1 fruit fly cellular context compared by ENCODE assay signal in genomic region chr2L:10009800-10010658, dm6.
A peak's percentile ranks its signal among the peaks of the same experiment; 100 is the strongest.
TF ChIP-seq lines count a peak whose summit lies in the region.

No protein-coding gene starts in this region.

TF ChIP-seq in whole organism, embryonic, 481 proteins besides CTCF, POLR2A, EP300 and RAD21 (continued from another document and continues in another):
- TF ChIP-seq mirr (GFP tag; optimal IDR thresholded peaks at IDR 0.05; lab: Kevin White, UChicago) (peak; percentile 96), CG1024 (GFP tag; IDR thresholded peaks at IDR 0.05; lab: Robert Waterston, UW) (peak; percentile 91), Ets65A (GFP tag; lab: Kevin White, UChicago) (peak; percentile 100), lmd (GFP tag; IDR thresholded peaks at IDR 0.05; lab: Robert Waterston, UW) (peak; percentile 98), ttk (GFP tag; IDR thresholded peaks at IDR 0.05; lab: Robert Waterston, UW) (peak; percentile 96), Mad (GFP tag; optimal IDR thresholded peaks at IDR 0.05; lab: Kevin White, UChicago) (peak; percentile 95), fd3F (GFP tag; optimal IDR thresholded peaks at IDR 0.05; lab: Kevin White, UChicago) (peak; percentile 96), CG8944 (GFP tag; optimal IDR thresholded peaks at IDR 0.05; lab: Kevin White, UChicago) (peak; percentile 98), CG8924 (tag; optimal IDR thresholded peaks at IDR 0.05; lab: Kevin White, UChicago) (peak; percentile 96), HLH4C (GFP tag; IDR thresholded peaks at IDR 0.05; lab: Robert Waterston, UW; ENCODE audit: partially characterized antibody) (no peak), slou (GFP tag; optimal IDR thresholded peaks at IDR 0.05; lab: Kevin White, UChicago) (peak; percentile 94), gt (GFP tag; IDR thresholded peaks at IDR 0.05; lab: Robert Waterston, UW) (peak; percentile 90), CG6254 (GFP tag; optimal IDR thresholded peaks at IDR 0.05; lab: Kevin White, UChicago) (peak; percentile 79), Optix (GFP tag; IDR thresholded peaks at IDR 0.05; lab: Robert Waterston, UW) (peak; percentile 97), CG10979 (tag; optimal IDR thresholded peaks at IDR 0.05; lab: Kevin White, UChicago) (peak; percentile 95), Jarid2 (GFP tag; optimal IDR thresholded peaks at IDR 0.05; lab: Kevin White, UChicago) (peak; percentile 82), Fer3 (tag; optimal IDR thresholded peaks at IDR 0.05; lab: Kevin White, UChicago) (peak; percentile 97), lbe (GFP tag; optimal IDR thresholded peaks at IDR 0.05; lab: Kevin White, UChicago) (peak; percentile 98), CG7928 (GFP tag; optimal IDR thresholded peaks at IDR 0.05; lab: Kevin White, UChicago) (peak; percentile 77), Bteb2 (GFP tag; optimal IDR thresholded peaks at IDR 0.05; lab: Kevin White, UChicago) (peak; percentile 95), chinmo (GFP tag; IDR thresholded peaks at IDR 0.05; lab: Robert Waterston, UW; ENCODE audit: partially characterized antibody) (peak; percentile 92; the same call in 3 of the 4 replicates), fu2 (GFP tag; optimal IDR thresholded peaks at IDR 0.05; lab: Kevin White, UChicago) (peak; percentile 97), CG15269 (tag; optimal IDR thresholded peaks at IDR 0.05; lab: Kevin White, UChicago) (peak; percentile 97), CG10565 (GFP tag; optimal IDR thresholded peaks at IDR 0.05; lab: Kevin White, UChicago) (peak; percentile 89), row (GFP tag; IDR thresholded peaks at IDR 0.05; lab: Robert Waterston, UW) (peak; percentile 98), ase (GFP tag; IDR thresholded peaks at IDR 0.05; lab: Robert Waterston, UW) (peak; percentile 97), Dad (GFP tag; optimal IDR thresholded peaks at IDR 0.05; lab: Kevin White, UChicago) (peak; percentile 97), zen2 (GFP tag; IDR thresholded peaks at IDR 0.05; lab: Robert Waterston, UW; ENCODE audit: partially characterized antibody) (0 out of 3 replicates have a peak, but pooled peaks have one; percentile 49), CG7271 (tag; optimal IDR thresholded peaks at IDR 0.05; lab: Kevin White, UChicago) (peak; percentile 72), Oaz (GFP tag; IDR thresholded peaks at IDR 0.05; lab: Robert Waterston, UW) (peak; percentile 95), Ptx1 (GFP tag; IDR thresholded peaks at IDR 0.05; lab: Robert Waterston, UW) (peak; percentile 97), ssp (GFP tag; IDR thresholded peaks at IDR 0.05; lab: Robert Waterston, UW) (peak; percentile 90), insv (GFP tag; optimal IDR thresholded peaks at IDR 0.05; lab: Kevin White, UChicago) (peak; percentile 14 to 26), Hand (GFP tag; optimal IDR thresholded peaks at IDR 0.05; lab: Kevin White, UChicago) (peak; percentile 92), CG5245 (GFP tag; optimal IDR thresholded peaks at IDR 0.05; lab: Kevin White, UChicago) (peak; percentile 95), ro (GFP tag; IDR thresholded peaks at IDR 0.05; lab: Robert Waterston, UW) (peak; percentile 91), Ssrp (tag; optimal IDR thresholded peaks at IDR 0.05; lab: Kevin White, UChicago) (peak; percentile 91), CG10959 (GFP tag; IDR thresholded peaks at IDR 0.05; lab: Robert Waterston, UW) (peak; percentile 93), toy (GFP tag; IDR thresholded peaks at IDR 0.05; lab: Robert Waterston, UW) (peak; percentile 95), ato (GFP tag; IDR thresholded peaks at IDR 0.05; lab: Robert Waterston, UW; ENCODE audit: partially characterized antibody) (no peak), unc-4 (GFP tag; IDR thresholded peaks at IDR 0.05; lab: Robert Waterston, UW; ENCODE audit: partially characterized antibody) (0 out of 2 replicates have a peak, but pooled peaks have one; percentile 14), CG1603 (tag; optimal IDR thresholded peaks at IDR 0.05; lab: Kevin White, UChicago) (peak; percentile 98), Dp (GFP tag; optimal IDR thresholded peaks at IDR 0.05; lab: Kevin White, UChicago) (peak; percentile 14), Ravus (GFP tag; IDR thresholded peaks at IDR 0.05; lab: Robert Waterston, UW) (peak; percentile 92), CG17568 (GFP tag; optimal IDR thresholded peaks at IDR 0.05; lab: Kevin White, UChicago) (peak; percentile 93), Side (GFP tag; optimal IDR thresholded peaks at IDR 0.05; lab: Kevin White, UChicago) (peak; percentile 98), vnd (GFP tag; IDR thresholded peaks at IDR 0.05; lab: Robert Waterston, UW; ENCODE audit: partially characterized antibody) (no peak), sisA (GFP tag; IDR thresholded peaks at IDR 0.05; lab: Robert Waterston, UW) (peak; percentile 97), Sry-δ (GFP tag; optimal IDR thresholded peaks at IDR 0.05; lab: Kevin White, UChicago) (peak; percentile 71), sc (optimal IDR thresholded peaks at IDR 0.05; lab: Kevin White, UChicago) (no peak), sc (GFP tag; optimal IDR thresholded peaks at IDR 0.05; lab: Kevin White, UChicago) (peak; percentile 85), corto (GFP tag; optimal IDR thresholded peaks at IDR 0.05; lab: Kevin White, UChicago) (peak; percentile 95), kah (GFP tag; optimal IDR thresholded peaks at IDR 0.05; lab: Kevin White, UChicago) (peak; percentile 84), Dfd (GFP tag; optimal IDR thresholded peaks at IDR 0.05; lab: Kevin White, UChicago) (no peak), CG7786 (GFP tag; optimal IDR thresholded peaks at IDR 0.05; lab: Kevin White, UChicago) (peak; percentile 99), CG4424 (GFP tag; optimal IDR thresholded peaks at IDR 0.05; lab: Kevin White, UChicago) (peak; percentile 95), CG8359 (GFP tag; optimal IDR thresholded peaks at IDR 0.05; lab: Kevin White, UChicago; ENCODE audit: borderline replicate concordance) (peak; percentile 78), D (optimal IDR thresholded peaks at IDR 0.05; lab: Kevin White, UChicago) (no peak), D (GFP tag; optimal IDR thresholded peaks at IDR 0.05; lab: Kevin White, UChicago) (peak; percentile 92), tio (GFP tag; optimal IDR thresholded peaks at IDR 0.05; lab: Kevin White, UChicago) (peak; percentile 92), run (tag; optimal IDR thresholded peaks at IDR 0.05; lab: Kevin White, UChicago) (peak; percentile 89), pum (GFP tag; optimal IDR thresholded peaks at IDR 0.05; lab: Kevin White, UChicago) (peak; percentile 97), Dek (tag; optimal IDR thresholded peaks at IDR 0.05; lab: Kevin White, UChicago) (peak; percentile 96), CG2199 (GFP tag; IDR thresholded peaks at IDR 0.05; lab: Robert Waterston, UW) (peak; percentile 98), CG6854 (GFP tag; optimal IDR thresholded peaks at IDR 0.05; lab: Kevin White, UChicago) (peak; percentile 91), CG12744 (GFP tag; optimal IDR thresholded peaks at IDR 0.05; lab: Kevin White, UChicago) (peak; percentile 96), CG14710 (tag; optimal IDR thresholded peaks at IDR 0.05; lab: Kevin White, UChicago) (peak; percentile 89), Med (GFP tag; lab: Kevin White, UChicago) (peak; percentile 100), CG42726 (GFP tag; IDR thresholded peaks at IDR 0.05; lab: Robert Waterston, UW; ENCODE audit: partially characterized antibody) (no peak), CG11504 (tag; optimal IDR thresholded peaks at IDR 0.05; lab: Kevin White, UChicago) (peak; percentile 95), CG13775 (GFP tag; optimal IDR thresholded peaks at IDR 0.05; lab: Kevin White, UChicago) (peak; percentile 92), Nf-YC (tag; optimal IDR thresholded peaks at IDR 0.05; lab: Kevin White, UChicago) (peak; percentile 84), hbn (GFP tag; IDR thresholded peaks at IDR 0.05; lab: Robert Waterston, UW; ENCODE audit: partially characterized antibody) (no peak; the same call in 1 of the 2 replicates), CG9932 (GFP tag; IDR thresholded peaks at IDR 0.05; lab: Robert Waterston, UW) (peak; percentile 99), CG3726 (GFP tag; IDR thresholded peaks at IDR 0.05; lab: Robert Waterston, UW) (peak; percentile 89; the same call in 2 of the 3 replicates), CG8388 (GFP tag; optimal IDR thresholded peaks at IDR 0.05; lab: Kevin White, UChicago) (peak; percentile 90), CG31224 (GFP tag; IDR thresholded peaks at IDR 0.05; lab: Robert Waterston, UW) (peak; percentile 93), CG32767 (GFP tag; IDR thresholded peaks at IDR 0.05; lab: Robert Waterston, UW) (peak; percentile 94), sens (GFP tag; lab: Kevin White, UChicago) (peak; percentile 99), E2f1 (GFP tag; IDR thresholded peaks at IDR 0.05; lab: Robert Waterston, UW) (peak; percentile 97), Dip3 (GFP tag; optimal IDR thresholded peaks at IDR 0.05; lab: Kevin White, UChicago) (peak; percentile 98), CkIIα-i1 (GFP tag; IDR thresholded peaks at IDR 0.05; lab: Robert Waterston, UW) (peak; percentile 88), CG10147 (GFP tag; optimal IDR thresholded peaks at IDR 0.05; lab: Kevin White, UChicago) (peak; percentile 94), peb (GFP tag; IDR thresholded peaks at IDR 0.05; lab: Robert Waterston, UW) (peak; percentile 93), kni (GFP tag; optimal IDR thresholded peaks at IDR 0.05; lab: Kevin White, UChicago) (peak; percentile 81), so (GFP tag; IDR thresholded peaks at IDR 0.05; lab: Robert Waterston, UW) (peak; percentile 97), Eip74EF (GFP tag; optimal IDR thresholded peaks at IDR 0.05; lab: Kevin White, UChicago) (no peak), Hey (tag; optimal IDR thresholded peaks at IDR 0.05; lab: Kevin White, UChicago) (peak; percentile 89), CG17802 (tag; optimal IDR thresholded peaks at IDR 0.05; lab: Kevin White, UChicago) (peak; percentile 87), Spps (tag; optimal IDR thresholded peaks at IDR 0.05; lab: Kevin White, UChicago) (peak; percentile 89), Adf1 (GFP tag; IDR thresholded peaks at IDR 0.05; lab: Robert Waterston, UW) (peak; percentile 84), ham (GFP tag; IDR thresholded peaks at IDR 0.05; lab: Robert Waterston, UW) (peak; percentile 90), sd (tag; optimal IDR thresholded peaks at IDR 0.05; lab: Kevin White, UChicago) (no peak), sna (GFP tag; IDR thresholded peaks at IDR 0.05; lab: Robert Waterston, UW; ENCODE audit: partially characterized antibody) (0 out of 2 replicates have a peak, but pooled peaks have one; percentile 18), Hmr (GFP tag; optimal IDR thresholded peaks at IDR 0.05; lab: Kevin White, UChicago) (peak; percentile 97), Camta (GFP tag; optimal IDR thresholded peaks at IDR 0.05; lab: Kevin White, UChicago) (peak; percentile 96), CG14965 (GFP tag; optimal IDR thresholded peaks at IDR 0.05; lab: Kevin White, UChicago; ENCODE audit: borderline replicate concordance) (peak; percentile 86), NC2β (GFP tag; optimal IDR thresholded peaks at IDR 0.05; lab: Kevin White, UChicago) (peak; percentile 97), CG15479 (GFP tag; optimal IDR thresholded peaks at IDR 0.05; lab: Kevin White, UChicago) (no peak), CG2889 (GFP tag; IDR thresholded peaks at IDR 0.05; lab: Robert Waterston, UW) (peak; percentile 97), CG4282 (GFP tag; optimal IDR thresholded peaks at IDR 0.05; lab: Kevin White, UChicago) (peak; percentile 94), CG18476 (GFP tag; optimal IDR thresholded peaks at IDR 0.05; lab: Kevin White, UChicago) (peak; percentile 89), CG12104 (GFP tag; optimal IDR thresholded peaks at IDR 0.05; lab: Kevin White, UChicago) (peak; percentile 94), CG13296 (GFP tag; optimal IDR thresholded peaks at IDR 0.05; lab: Kevin White, UChicago) (peak; percentile 94), CG32532 (GFP tag; IDR thresholded peaks at IDR 0.05; lab: Robert Waterston, UW) (peak; percentile 99), CG3995 (GFP tag; optimal IDR thresholded peaks at IDR 0.05; lab: Kevin White, UChicago) (peak; percentile 84), tap (tag; optimal IDR thresholded peaks at IDR 0.05; lab: Kevin White, UChicago) (peak; percentile 93), nom (GFP tag; optimal IDR thresholded peaks at IDR 0.05; lab: Kevin White, UChicago) (peak; percentile 98), MESR4 (GFP tag; optimal IDR thresholded peaks at IDR 0.05; lab: Kevin White, UChicago) (peak; percentile 56), H15 (GFP tag; IDR thresholded peaks at IDR 0.05; lab: Robert Waterston, UW) (peak; percentile 97), gro (GFP tag; optimal IDR thresholded peaks at IDR 0.05; lab: Kevin White, UChicago) (peak; percentile 98), Gug (GFP tag; IDR thresholded peaks at IDR 0.05; lab: Robert Waterston, UW) (peak; percentile 98), Mrtf (GFP tag; IDR thresholded peaks at IDR 0.05; lab: Robert Waterston, UW) (peak; percentile 98), CG10209 (GFP tag; optimal IDR thresholded peaks at IDR 0.05; lab: Kevin White, UChicago) (peak; percentile 96), Doc2 (GFP tag; IDR thresholded peaks at IDR 0.05; lab: Robert Waterston, UW) (peak; percentile 94), CG9797 (GFP tag; optimal IDR thresholded peaks at IDR 0.05; lab: Kevin White, UChicago) (peak; percentile 27), dmrt11E (tag; optimal IDR thresholded peaks at IDR 0.05; lab: Kevin White, UChicago) (peak; percentile 94), CG11456 (GFP tag; IDR thresholded peaks at IDR 0.05; lab: Robert Waterston, UW) (peak; percentile 99), pb (GFP tag; optimal IDR thresholded peaks at IDR 0.05; lab: Kevin White, UChicago) (peak; percentile 97), gfzf (GFP tag; optimal IDR thresholded peaks at IDR 0.05; lab: Kevin White, UChicago) (peak; percentile 16), dati (GFP tag; IDR thresholded peaks at IDR 0.05; lab: Robert Waterston, UW) (peak; percentile 89), CG6791 (GFP tag; IDR thresholded peaks at IDR 0.05; lab: Robert Waterston, UW; ENCODE audit: partially characterized antibody) (no peak), zf30C (GFP tag; optimal IDR thresholded peaks at IDR 0.05; lab: Kevin White, UChicago) (no peak), Six4 (GFP tag; optimal IDR thresholded peaks at IDR 0.05; lab: Kevin White, UChicago) (peak; percentile 97), rib (GFP tag; IDR thresholded peaks at IDR 0.05; lab: Robert Waterston, UW) (peak; percentile 98), pfk (GFP tag; optimal IDR thresholded peaks at IDR 0.05; lab: Kevin White, UChicago) (peak; percentile 35), CG3163 (GFP tag; optimal IDR thresholded peaks at IDR 0.05; lab: Kevin White, UChicago) (peak; percentile 91), CG11085 (GFP tag; IDR thresholded peaks at IDR 0.05; lab: Robert Waterston, UW) (peak; percentile 95), trh (GFP tag; optimal IDR thresholded peaks at IDR 0.05; lab: Kevin White, UChicago) (peak; percentile 86), Deaf1 (tag; optimal IDR thresholded peaks at IDR 0.05; lab: Kevin White, UChicago) (peak; percentile 80)
